Worm (Caenorhabditis elegans) whole organism, early embryonic: ENCODE data around the gene F09C6.3.

Source experiments
- B0310.2 ChIP-seq: sonication (generic microtip); optimal IDR thresholded peaks from 2 replicates; lab custom pipeline; 2016; ENCODE audit warnings: mild to moderate bottlenecking, missing genetic modification characterization, missing compliant biosample characterization
- F13C5.2 ChIP-seq: sonication (generic microtip); optimal IDR thresholded peaks from 2 replicates; lab custom pipeline; 2017; ENCODE audit warnings: mild to moderate bottlenecking, missing genetic modification characterization, inconsistent platforms, missing compliant biosample characterization
- aly-1 ChIP-seq: sonication (generic microtip); optimal IDR thresholded peaks from 2 replicates; lab custom pipeline; 2016; ENCODE audit warnings: missing genetic modification characterization, missing compliant biosample characterization
- ama-1 ChIP-seq: fragments of 150-350 bp; optimal IDR thresholded peaks from 2 replicates; lab custom pipeline; 2014
- ceh-13 ChIP-seq: fragments of 200-800 bp; sonication (Bioruptor generic); optimal IDR thresholded peaks from 2 replicates; lab custom pipeline; 2018; ENCODE audit warnings: mild to moderate bottlenecking, missing genetic modification characterization, missing compliant biosample characterization
- ceh-36 ChIP-seq: sonication (generic microtip); optimal IDR thresholded peaks from 2 replicates; lab custom pipeline; 2016; ENCODE audit warnings: missing genetic modification characterization, inconsistent platforms, missing compliant biosample characterization
- ets-7 ChIP-seq: sonication (generic microtip); optimal IDR thresholded peaks from 2 replicates; lab custom pipeline; 2016; ENCODE audit warnings: missing genotype, missing genetic modification characterization, missing compliant biosample characterization
- flt-1 ChIP-seq: fragments of 200-800 bp; sonication (Bioruptor generic); IDR thresholded peaks from 2 replicates; pipeline ENCODE4 v1.3.6; 2022; ENCODE audit warnings: missing genetic modification characterization, missing compliant biosample characterization
- hmbx-1 ChIP-seq: sonication (generic microtip); optimal IDR thresholded peaks from 2 replicates; lab custom pipeline; 2016; ENCODE audit warnings: mild to moderate bottlenecking, missing genetic modification characterization, missing compliant biosample characterization
- hmg-4 ChIP-seq: fragments of 200-800 bp; sonication (Bioruptor generic); optimal IDR thresholded peaks from 2 replicates; lab custom pipeline; 2018; ENCODE audit warnings: mild to moderate bottlenecking, missing genetic modification characterization, missing compliant biosample characterization
- hnd-1 ChIP-seq: sonication (generic microtip); optimal IDR thresholded peaks from 2 replicates; lab custom pipeline; 2016; ENCODE audit warnings: missing genetic modification characterization, missing compliant biosample characterization
- pes-1 ChIP-seq: fragments of 200-800 bp; sonication (Bioruptor generic); IDR thresholded peaks from 2 replicates; pipeline ENCODE4 v1.3.6; 2022; ENCODE audit warnings: missing genetic modification reagents, missing genetic modification characterization, missing compliant biosample characterization
- scrt-1 ChIP-seq: fragments of 200-800 bp; sonication (Bioruptor generic); IDR thresholded peaks from 2 replicates; pipeline ENCODE4 v1.3.6; 2022; ENCODE audit warnings: missing genetic modification characterization, missing compliant biosample characterization
- sea-1 ChIP-seq: fragments of 200-800 bp; sonication (Bioruptor generic); conservative IDR thresholded peaks from 2 replicates; pipeline ENCODE4 v1.3.6; 2022; ENCODE audit warnings: missing genetic modification characterization, missing compliant biosample characterization
- tbx-11 ChIP-seq: fragments of 200-800 bp; sonication (Bioruptor generic); IDR thresholded peaks from 2 replicates; pipeline ENCODE4 v1.3.6; 2022; ENCODE audit warnings: missing genetic modification characterization, missing compliant biosample characterization
- tbx-37 ChIP-seq: fragments of 200-800 bp; sonication (Bioruptor generic); conservative IDR thresholded peaks from 2 replicates; pipeline ENCODE4 v1.3.6; 2022; ENCODE audit warnings: missing genetic modification reagents, missing genetic modification characterization, missing compliant biosample characterization
- tra-4 ChIP-seq: sonication (generic microtip); optimal IDR thresholded peaks from 2 replicates; lab custom pipeline; 2017; ENCODE audit warnings: missing genetic modification characterization, missing compliant biosample characterization

The F09C6.3 gene

DNA sequence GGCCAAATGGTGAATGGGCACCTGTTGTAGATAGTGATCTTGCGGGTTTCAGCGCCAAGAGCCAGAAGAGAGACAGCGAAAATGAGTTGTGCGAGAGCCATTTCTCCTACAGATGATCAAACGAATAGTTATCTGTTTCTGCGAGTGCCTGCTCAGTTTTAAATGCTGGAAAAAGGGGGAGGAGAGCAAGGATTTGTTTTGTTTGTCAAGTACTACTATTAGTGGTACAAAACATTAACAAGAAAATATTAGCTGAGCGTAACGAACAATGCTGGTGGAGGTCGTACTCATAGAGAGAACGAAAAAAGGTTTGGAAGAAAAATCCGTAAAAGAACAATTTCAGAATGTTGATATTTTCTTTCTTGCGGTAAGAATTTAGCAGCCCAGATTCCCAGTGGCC is 8.6 kb downstream of the F09C6.3 start, which contains the start of gene thn-4:
TSS of gene thn-4 (minus strand) at position 101 of the 400 bp plus-strand sequence.
- no peak for TF ChIP-seq ceh-13 (GFP tag; lab: Kevin White, UChicago)
- no peak for TF ChIP-seq ceh-36 (tag; lab: Kevin White, UChicago)
- TF ChIP-seq hnd-1 (tag; lab: Kevin White, UChicago) = no peak
- no peak for TF ChIP-seq tbx-11 (GFP tag; lab: Robert Waterston, UW)
- no peak for TF ChIP-seq tra-4 (tag; lab: Kevin White, UChicago)
- no peak for TF ChIP-seq aly-1 (tag; lab: Kevin White, UChicago)
- no peak for TF ChIP-seq ama-1 (lab: Kevin White, UChicago)
- no peak for TF ChIP-seq hmg-4
- no peak for TF ChIP-seq sea-1 (GFP tag; lab: Robert Waterston, UW)
- no peak for TF ChIP-seq B0310.2 (tag; lab: Kevin White, UChicago)

ce11 chrV:16869740-16870139 is 10.2 kb downstream of the F09C6.3 start, which contains the start of gene clec-33:
Gene clec-33, minus strand, starts transcription at chrV:16869840.
- TF ChIP-seq scrt-1 (no peak), sea-1 (GFP tag; lab: Robert Waterston, UW) (no peak), hnd-1 (tag; lab: Kevin White, UChicago) (no peak)

ce11 chrV:16865404-16865803 is 14.6 kb downstream of the F09C6.3 start, which contains the start of gene clec-28:
Gene clec-28, plus strand, starts transcription at chrV:16865704.
- TF ChIP-seq scrt-1 = no peak
- no peak for TF ChIP-seq F13C5.2 (tag; lab: Kevin White, UChicago)
- TF ChIP-seq sea-1 (GFP tag; lab: Robert Waterston, UW) = no peak
- TF ChIP-seq tbx-37 (GFP tag; lab: Robert Waterston, UW) = no peak
- TF ChIP-seq ceh-36 (tag; lab: Kevin White, UChicago) = no peak
- TF ChIP-seq ama-1 (lab: Kevin White, UChicago) = no peak
- no peak for TF ChIP-seq B0310.2 (tag; lab: Kevin White, UChicago)
- no peak for TF ChIP-seq tbx-11 (GFP tag; lab: Robert Waterston, UW)

DNA sequence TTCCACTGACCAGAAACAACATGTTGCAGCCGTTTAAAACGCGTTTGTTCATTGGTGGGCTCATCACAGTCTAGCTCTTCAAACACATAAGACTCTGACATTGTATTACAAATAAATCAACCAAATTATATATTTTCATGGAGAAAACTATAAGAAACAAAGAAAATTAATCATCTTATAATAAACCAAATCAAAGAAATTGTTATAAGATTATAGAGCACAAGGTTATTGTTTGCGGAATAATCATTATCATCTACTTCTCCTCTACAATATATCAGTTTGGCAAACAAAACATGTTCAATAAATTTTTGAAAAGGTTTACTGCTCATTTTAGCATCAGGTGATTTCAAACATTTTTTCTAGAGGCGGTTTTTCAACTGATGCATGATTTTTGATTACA is 18.2 kb downstream of the F09C6.3 start, which contains the start of the genes clec-32 and clec-24:
TSS of gene clec-32 (minus strand) at position 101 of the 400 bp plus-strand sequence.
TSS of gene clec-24 (plus strand) at position 294 of the 400 bp plus-strand sequence.
- no peak for TF ChIP-seq tbx-37 (GFP tag; lab: Robert Waterston, UW)
- TF ChIP-seq flt-1 = no peak
- TF ChIP-seq tra-4 (tag; lab: Kevin White, UChicago) = no peak
- no peak for TF ChIP-seq ama-1 (lab: Kevin White, UChicago)

DNA sequence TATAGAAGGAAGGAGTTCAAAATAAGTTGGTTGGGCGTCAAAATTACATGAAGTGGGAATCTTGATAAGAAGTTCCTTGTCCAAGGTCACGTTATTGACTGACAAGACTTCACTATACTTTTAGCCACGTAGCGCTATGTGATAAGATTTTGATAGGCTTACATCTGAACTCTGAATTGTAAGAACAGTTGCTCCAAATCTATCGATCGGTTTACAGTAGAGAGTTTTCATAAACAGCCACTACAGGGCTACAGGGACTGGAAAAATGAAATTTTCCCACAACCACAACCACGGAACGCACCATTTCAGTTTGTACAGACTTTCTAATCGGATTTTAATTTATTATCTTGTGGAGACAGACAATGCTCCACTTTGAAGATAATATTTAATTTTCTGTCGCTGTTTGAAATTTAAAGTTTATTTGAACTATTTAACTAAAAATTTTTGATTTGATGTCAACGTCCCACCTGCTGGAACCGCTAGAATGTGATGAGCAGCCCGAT is 21.9 kb downstream of the F09C6.3 start, which contains the start of the genes clec-31 and clec-22:
TSS of gene clec-31 (minus strand) at position 101 of the 503 bp plus-strand sequence.
TSS of gene clec-22 (plus strand) at position 453 of the 503 bp plus-strand sequence.
- no peak for TF ChIP-seq flt-1
- TF ChIP-seq ceh-13 (GFP tag; lab: Kevin White, UChicago) = no peak
- TF ChIP-seq hmg-4 = no peak
- no peak for TF ChIP-seq aly-1 (tag; lab: Kevin White, UChicago)
- TF ChIP-seq pes-1 (GFP tag; lab: Robert Waterston, UW) = no peak
- no peak for TF ChIP-seq tra-4 (tag; lab: Kevin White, UChicago)
- TF ChIP-seq B0310.2 (tag; lab: Kevin White, UChicago) = no peak
- no peak for TF ChIP-seq hnd-1 (tag; lab: Kevin White, UChicago)
- no peak for TF ChIP-seq tbx-37 (GFP tag; lab: Robert Waterston, UW)
- TF ChIP-seq ceh-36 (tag; lab: Kevin White, UChicago) = no peak
- TF ChIP-seq ets-7 (tag; lab: Kevin White, UChicago) = no peak
- no peak for TF ChIP-seq hmbx-1 (tag; lab: Kevin White, UChicago)
- TF ChIP-seq F13C5.2 (tag; lab: Kevin White, UChicago) = no peak
- TF ChIP-seq tbx-11 (GFP tag; lab: Robert Waterston, UW) = no peak

- TF ChIP-seq scrt-1 (no peak), hnd-1 (tag; lab: Kevin White, UChicago) (no peak), F13C5.2 (tag; lab: Kevin White, UChicago) (no peak), sea-1 (GFP tag; lab: Robert Waterston, UW) (no peak), tra-4 (tag; lab: Kevin White, UChicago) (no peak), ets-7 (tag; lab: Kevin White, UChicago) (no peak), tbx-37 (GFP tag; lab: Robert Waterston, UW) (no peak), ama-1 (lab: Kevin White, UChicago) (no peak), aly-1 (tag; lab: Kevin White, UChicago) (no peak)
Measured at ce11 chrV:16853956-16854683, 25.8 kb downstream of the F09C6.3 start, which contains the start of the genes clec-35 and clec-27. Gene clec-35, minus strand, starts transcription at chrV:16854056. Gene clec-27, plus strand, starts transcription at chrV:16854633.

DNA sequence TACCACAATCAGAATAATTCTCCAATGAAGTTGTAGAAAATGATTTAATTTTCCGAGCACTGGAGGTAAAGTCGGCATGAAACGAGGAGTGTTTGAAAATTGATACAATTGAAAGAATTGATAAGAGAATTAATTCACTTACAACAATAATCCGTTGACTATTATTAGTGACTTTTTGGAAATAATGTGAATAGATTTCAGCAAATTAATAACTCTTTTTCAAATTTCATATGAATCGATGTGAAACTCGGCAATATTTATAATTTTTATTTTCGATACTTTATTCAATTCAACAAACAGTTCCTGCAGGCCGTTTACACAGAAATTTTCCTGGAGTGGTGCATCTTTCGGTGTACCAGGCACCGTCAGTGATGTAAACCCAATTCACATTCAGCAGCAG is 28.0 kb downstream of the F09C6.3 start, which contains the start of gene clec-37:
TSS of gene clec-37 (minus strand) at position 101 of the 400 bp plus-strand sequence.
- no peak for TF ChIP-seq tbx-37 (GFP tag; lab: Robert Waterston, UW)
- TF ChIP-seq hmg-4 = no peak
- no peak for TF ChIP-seq ceh-13 (GFP tag; lab: Kevin White, UChicago)
- TF ChIP-seq flt-1 = no peak
- TF ChIP-seq hnd-1 (tag; lab: Kevin White, UChicago) = no peak
- TF ChIP-seq ceh-36 (tag; lab: Kevin White, UChicago) = no peak
- no peak for TF ChIP-seq F13C5.2 (tag; lab: Kevin White, UChicago)
- no peak for TF ChIP-seq hmbx-1 (tag; lab: Kevin White, UChicago)
- TF ChIP-seq ets-7 (tag; lab: Kevin White, UChicago) = no peak
- TF ChIP-seq scrt-1 = no peak
- TF ChIP-seq aly-1 (tag; lab: Kevin White, UChicago) = no peak
- no peak for TF ChIP-seq B0310.2 (tag; lab: Kevin White, UChicago)
- TF ChIP-seq tra-4 (tag; lab: Kevin White, UChicago) = no peak
- TF ChIP-seq pes-1 (GFP tag; lab: Robert Waterston, UW) = no peak
